Fruit fly (Drosophila melanogaster): ENCODE results near the gene eIF4EHP.

eIF4EHP gene

DNA sequence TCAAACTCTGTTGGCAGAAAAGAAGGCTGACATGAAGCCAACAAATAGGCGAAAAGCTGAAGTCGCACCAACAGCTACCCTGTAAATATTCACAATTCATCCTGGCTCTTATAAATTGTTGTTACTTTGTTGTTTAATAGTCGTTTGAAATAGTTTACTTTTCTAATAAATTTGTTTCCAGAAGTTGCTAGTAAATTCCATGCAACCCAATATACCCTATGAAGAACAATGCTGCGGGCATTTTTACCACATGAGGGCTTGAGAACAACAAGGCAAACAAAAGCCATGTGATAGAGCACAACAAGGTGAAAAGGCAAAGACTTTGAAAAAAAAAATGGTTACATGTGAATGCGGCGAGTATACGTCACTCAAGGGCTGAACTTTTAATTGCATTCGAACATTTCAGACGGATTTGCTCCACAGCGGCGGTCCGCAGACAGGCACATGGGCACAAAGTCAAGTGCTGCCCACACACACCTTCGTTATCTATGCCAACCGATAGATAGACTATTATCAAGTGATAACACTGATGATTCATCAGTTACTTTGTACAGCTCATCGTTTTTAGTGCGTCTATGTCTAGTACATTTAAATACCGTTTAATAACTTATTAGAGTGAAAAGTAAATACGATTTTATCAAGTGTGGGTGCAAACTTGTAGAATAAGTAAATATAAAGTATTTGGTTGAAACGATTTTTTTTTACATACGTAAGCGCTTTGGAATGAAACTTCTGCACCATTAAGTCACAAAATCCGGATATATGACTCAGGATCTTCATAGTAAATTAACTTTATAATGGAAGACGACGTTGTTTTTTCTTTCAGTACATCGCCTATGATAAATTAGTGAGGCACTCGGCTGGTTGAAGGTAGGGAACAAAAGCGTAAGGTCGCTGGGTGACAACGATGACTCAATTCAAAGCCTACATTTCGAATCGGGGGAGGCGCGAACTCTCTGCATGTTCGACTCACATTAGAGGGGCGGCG is 9.4 kb downstream of the eIF4EHP start (continued):
- TF ChIP-seq CG15514 (GFP tag; optimal IDR thresholded peaks at IDR 0.05), result peak; percentile 65
- peak; percentile 78 for TF ChIP-seq CHES-1-like (GFP tag; optimal IDR thresholded peaks at IDR 0.05)
- peak; percentile 43; the same call in 1 of the 2 replicates for TF ChIP-seq Gsc (GFP tag; IDR thresholded peaks at IDR 0.05)
- TF ChIP-seq CG13287 (GFP tag; IDR thresholded peaks at IDR 0.05; ENCODE audit: partially characterized antibody), result no peak
- TF ChIP-seq ken (GFP tag; IDR thresholded peaks at IDR 0.05), result peak; percentile 68; the same call in 2 of the 3 replicates
- no peak for TF ChIP-seq CG7928 (GFP tag; optimal IDR thresholded peaks at IDR 0.05)
- TF ChIP-seq wek (GFP tag; optimal IDR thresholded peaks at IDR 0.05), result no peak
- TF ChIP-seq gce (GFP tag; IDR thresholded peaks at IDR 0.05), result peak; percentile 63; the same call in 2 of the 3 replicates
- TF ChIP-seq TFAM (GFP tag; optimal IDR thresholded peaks at IDR 0.05), result no peak
- TF ChIP-seq CG7372 (GFP tag; IDR thresholded peaks at IDR 0.05), result peak; percentile 78
- TF ChIP-seq CG12391 (tag; optimal IDR thresholded peaks at IDR 0.05), result peak; percentile 75
- TF ChIP-seq Dek (tag; optimal IDR thresholded peaks at IDR 0.05), result peak; percentile 58
- peak; percentile 60 for TF ChIP-seq CG10959 (GFP tag; IDR thresholded peaks at IDR 0.05)
- TF ChIP-seq HLH54F (GFP tag; optimal IDR thresholded peaks at IDR 0.05), result peak; percentile 85
- TF ChIP-seq vnd (GFP tag; IDR thresholded peaks at IDR 0.05; ENCODE audit: partially characterized antibody), result no peak
- TF ChIP-seq H15 (GFP tag; IDR thresholded peaks at IDR 0.05), result peak; percentile 86
- TF ChIP-seq CG12942 (GFP tag; optimal IDR thresholded peaks at IDR 0.05), result peak; percentile 72
- peak; percentile 59 for TF ChIP-seq CG31388 (GFP tag; optimal IDR thresholded peaks at IDR 0.05)
- TF ChIP-seq NK7.1 (GFP tag; optimal IDR thresholded peaks at IDR 0.05), result peak; percentile 69
- peak; percentile 2 for TF ChIP-seq Hand (GFP tag; optimal IDR thresholded peaks at IDR 0.05)
- TF ChIP-seq CG9215 (GFP tag; IDR thresholded peaks at IDR 0.05), result peak; percentile 63
- TF ChIP-seq pan (optimal IDR thresholded peaks at IDR 0.05), result no peak
- peak in 1 of 2 experiments; percentile 90 for TF ChIP-seq pan (GFP tag; optimal IDR thresholded peaks at IDR 0.05 in 1 of 2, IDR thresholded peaks at IDR 0.05 in 1 of 2)
- TF ChIP-seq CG10431 (GFP tag; optimal IDR thresholded peaks at IDR 0.05), result no peak
- peak; percentile 84 for TF ChIP-seq CG13624 (GFP tag; optimal IDR thresholded peaks at IDR 0.05)
- TF ChIP-seq dmrt99B (tag; optimal IDR thresholded peaks at IDR 0.05), result peak; percentile 80
- TF ChIP-seq dmrt11E (tag; optimal IDR thresholded peaks at IDR 0.05), result peak; percentile 55
- TF ChIP-seq dimm (GFP tag; IDR thresholded peaks at IDR 0.05), result peak; percentile 60
- peak; percentile 12 for TF ChIP-seq CG7556 (GFP tag; optimal IDR thresholded peaks at IDR 0.05)
- TF ChIP-seq CG1603 (tag; optimal IDR thresholded peaks at IDR 0.05), result peak; percentile 76
- TF ChIP-seq fu2 (GFP tag; optimal IDR thresholded peaks at IDR 0.05), result peak; percentile 69
- peak; percentile 82 to 83 for TF ChIP-seq dpn (GFP tag; optimal IDR thresholded peaks at IDR 0.05)
- TF ChIP-seq CG2678 (tag; optimal IDR thresholded peaks at IDR 0.05), result peak; percentile 79
- peak; percentile 25 for TF ChIP-seq CG14965 (GFP tag; optimal IDR thresholded peaks at IDR 0.05; ENCODE audit: borderline replicate concordance)
- TF ChIP-seq Ada2b (GFP tag; IDR thresholded peaks at IDR 0.05), result peak; percentile 89
- TF ChIP-seq CG10462 (GFP tag; optimal IDR thresholded peaks at IDR 0.05), result peak; percentile 18
- peak; percentile 32 for TF ChIP-seq corto (GFP tag; optimal IDR thresholded peaks at IDR 0.05)
- TF ChIP-seq Nf-YA (GFP tag; IDR thresholded peaks at IDR 0.05), result peak; percentile 76
- peak; percentile 87 for TF ChIP-seq Dbx (GFP tag; IDR thresholded peaks at IDR 0.05)
- peak; percentile 97 for TF ChIP-seq Ets65A (GFP tag)
- peak; percentile 26 for TF ChIP-seq mirr (GFP tag; optimal IDR thresholded peaks at IDR 0.05)
- peak; percentile 65 for TF ChIP-seq CG17385 (GFP tag; optimal IDR thresholded peaks at IDR 0.05)
- peak; percentile 32; the same call in 1 of the 2 replicates for TF ChIP-seq Adf1 (GFP tag; IDR thresholded peaks at IDR 0.05)
- TF ChIP-seq Antp (GFP tag; optimal IDR thresholded peaks at IDR 0.05), result peak; percentile 78
- peak; percentile 72 for TF ChIP-seq CG18476 (GFP tag; optimal IDR thresholded peaks at IDR 0.05)
- no peak for TF ChIP-seq crp (GFP tag; optimal IDR thresholded peaks at IDR 0.05)
- peak; percentile 55 for TF ChIP-seq sug (tag; optimal IDR thresholded peaks at IDR 0.05)
- TF ChIP-seq Mes4 (GFP tag; optimal IDR thresholded peaks at IDR 0.05), result peak; percentile 50
